Worm (Caenorhabditis elegans): ENCODE data around the gene C08B6.2.

The C08B6.2 gene

DNA sequence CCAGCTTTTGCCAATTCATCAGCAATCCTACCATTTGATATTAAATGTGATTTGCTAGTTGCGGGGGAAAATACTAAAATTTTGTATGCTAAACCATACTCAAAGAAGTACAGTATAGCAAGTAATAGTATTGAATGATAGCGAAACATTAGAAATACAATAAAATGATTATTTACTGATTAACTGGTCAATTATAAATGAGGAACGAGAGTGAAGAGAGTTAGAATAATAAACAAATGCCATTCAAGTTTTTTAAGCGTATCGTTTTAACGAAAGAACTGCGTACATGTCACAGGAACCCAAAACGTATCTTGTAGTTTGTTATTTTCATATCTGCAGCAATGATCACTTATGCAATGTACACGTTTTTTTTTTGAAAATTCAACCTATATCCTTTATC, 7.1 kb upstream of the C08B6.2 start, which contains the start of gene ugt-47 (continued):
- TF ChIP-seq nhr-11 (tag; optimal IDR thresholded peaks at IDR 0.05) = no peak
- TF ChIP-seq dmd-6 (GFP tag; IDR thresholded peaks at IDR 0.05) = peak; percentile 82
- TF ChIP-seq nhr-28 (tag; optimal IDR thresholded peaks at IDR 0.05) = peak; percentile 78
- no peak for TF ChIP-seq hmg-1.1 (GFP tag; IDR thresholded peaks at IDR 0.05)
- TF ChIP-seq F26F4.8 (GFP tag; conservative IDR thresholded peaks at IDR 0.05) = no peak
- no peak for TF ChIP-seq unc-39 (tag; optimal IDR thresholded peaks at IDR 0.05)
- TF ChIP-seq daf-19 (GFP tag; conservative IDR thresholded peaks at IDR 0.05) = no peak
- TF ChIP-seq hlh-11 (tag; optimal IDR thresholded peaks at IDR 0.05) = peak; percentile 51
- no peak for TF ChIP-seq mxl-2 (GFP tag; conservative IDR thresholded peaks at IDR 0.05)

DNA sequence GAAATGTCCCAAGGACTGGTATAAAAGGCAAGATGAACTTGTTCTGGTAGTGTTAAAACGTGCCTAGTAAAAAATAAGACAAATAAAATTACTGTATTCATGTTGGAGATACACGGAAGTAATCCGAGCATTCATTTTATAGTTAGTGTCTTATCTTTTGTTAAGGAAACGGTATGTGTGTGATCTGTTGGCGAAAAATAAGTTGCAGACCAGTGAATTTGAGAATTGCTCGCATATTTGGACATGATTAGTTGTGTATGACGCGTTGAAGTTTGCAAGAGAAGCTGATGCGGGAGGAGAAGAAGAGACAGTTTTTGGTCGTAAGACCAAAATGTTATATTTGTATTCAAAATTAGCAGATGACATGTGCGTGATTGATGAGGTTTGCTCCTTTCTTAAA, 3.6 kb upstream of the C08B6.2 start, which contains the start of gene C08B6.14:
TSS of gene C08B6.14 (minus strand) at position 101 of the 400 bp plus-strand sequence.
- 0 out of 2 replicates have a peak, but pooled peaks have one; percentile 24 for TF ChIP-seq F26F4.8 (GFP tag; conservative IDR thresholded peaks at IDR 0.05)
- TF ChIP-seq nhr-77 (tag; optimal IDR thresholded peaks at IDR 0.05) = no peak

DNA sequence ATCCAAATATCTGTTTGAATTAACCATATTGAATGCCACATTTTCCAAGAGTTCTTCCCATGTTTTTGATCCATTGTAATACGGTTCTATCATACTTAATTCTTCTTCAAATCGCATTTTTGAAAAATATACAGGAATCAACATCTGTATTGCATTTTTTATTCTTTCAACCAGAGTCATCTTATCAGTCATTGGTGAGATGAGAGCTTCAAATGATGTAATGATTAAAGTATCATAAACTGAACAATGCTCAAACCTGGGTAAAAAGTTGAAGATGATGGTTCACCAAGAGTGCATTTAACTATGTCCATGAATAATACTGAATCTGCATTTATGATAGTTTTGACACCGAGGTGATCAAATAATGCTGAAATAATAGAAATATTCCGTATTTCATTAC, 1.7 kb upstream of the C08B6.2 start:
- peak; percentile 80 for TF ChIP-seq ztf-7 (tag; optimal IDR thresholded peaks at IDR 0.05)
- TF ChIP-seq spr-1 (tag; optimal IDR thresholded peaks at IDR 0.05) = no peak
- peak; percentile 29 for TF ChIP-seq dve-1 (tag; optimal IDR thresholded peaks at IDR 0.05; ENCODE audit: insufficient read depth)
- peak; percentile 87 for TF ChIP-seq aha-1 (tag)
- no peak for TF ChIP-seq daf-16 (GFP tag; optimal IDR thresholded peaks at IDR 0.05)
- TF ChIP-seq daf-16 (tag; optimal IDR thresholded peaks at IDR 0.05) = peak; percentile 48
- TF ChIP-seq duxl-1 (tag; optimal IDR thresholded peaks at IDR 0.05; ENCODE audit: poor library complexity) = no peak
- TF ChIP-seq pqm-1 (tag; optimal IDR thresholded peaks at IDR 0.05) = peak; percentile 34
- no peak for TF ChIP-seq nhr-41 (GFP tag; IDR thresholded peaks at IDR 0.05)
- TF ChIP-seq nhr-6 (tag; optimal IDR thresholded peaks at IDR 0.05) = no peak
- no peak for TF ChIP-seq daf-19 (GFP tag; conservative IDR thresholded peaks at IDR 0.05)
- TF ChIP-seq dmd-6 (GFP tag; IDR thresholded peaks at IDR 0.05) = 0 out of 2 replicates have a peak, but pooled peaks have one; percentile 23
- TF ChIP-seq mep-1 (tag; optimal IDR thresholded peaks at IDR 0.05) = peak; percentile 38

DNA sequence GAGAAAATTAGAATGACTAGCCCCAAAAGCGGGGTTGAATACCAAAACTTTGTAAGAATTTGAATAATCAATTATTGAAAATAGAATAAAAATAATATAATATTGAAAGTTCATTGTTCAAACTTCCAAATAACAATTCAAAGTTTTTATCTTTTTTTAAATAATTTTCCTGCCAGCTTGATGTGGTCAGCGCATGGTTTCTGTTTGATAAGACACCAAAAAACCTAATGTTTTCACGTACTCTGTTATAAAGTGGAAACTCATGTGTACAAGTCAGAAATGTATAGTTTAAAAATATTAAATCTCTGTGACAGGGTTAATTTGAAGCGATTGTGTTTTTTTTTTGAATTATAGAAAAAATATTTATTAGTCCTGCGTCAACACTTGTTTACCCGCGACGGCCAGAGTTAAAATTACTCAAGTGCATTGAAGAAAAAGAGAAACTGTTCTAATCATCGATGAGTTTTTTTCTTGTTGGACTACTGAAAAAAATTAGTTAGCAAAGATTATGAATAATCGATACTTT, 664 bp upstream of the C08B6.2 start, which contains the start of gene ugt-17:
TSS of gene ugt-17 (minus strand) at position 180 of the 526 bp plus-strand sequence.
- TF ChIP-seq vab-7 (GFP tag; IDR thresholded peaks at IDR 0.05) (no peak), hlh-11 (tag; optimal IDR thresholded peaks at IDR 0.05) (peak; percentile 50), R02D3.7 (tag; optimal IDR thresholded peaks at IDR 0.05) (no peak), zfp-2 (tag; optimal IDR thresholded peaks at IDR 0.05) (no peak), daf-16 (GFP tag; optimal IDR thresholded peaks at IDR 0.05) (no peak), daf-16 (tag; optimal IDR thresholded peaks at IDR 0.05) (peak; percentile 91), php-3 (GFP tag; IDR thresholded peaks at IDR 0.05) (peak; percentile 60; the same call in 1 of the 2 replicates), lsy-2 (tag; optimal IDR thresholded peaks at IDR 0.05) (no peak), pqm-1 (tag; optimal IDR thresholded peaks at IDR 0.05) (peak; percentile 74), F37D6.2 (tag; optimal IDR thresholded peaks at IDR 0.05) (no peak), dve-1 (tag; optimal IDR thresholded peaks at IDR 0.05; ENCODE audit: insufficient read depth) (peak; percentile 70), tra-1 (GFP tag; IDR thresholded peaks at IDR 0.05) (no peak), ctbp-1 (GFP tag; IDR thresholded peaks at IDR 0.05) (no peak), unc-62 (GFP tag; optimal IDR thresholded peaks at IDR 0.05 in 1 of 2) (no peak), unc-62 (tag; optimal IDR thresholded peaks at IDR 0.05) (no peak), nhr-6 (tag; optimal IDR thresholded peaks at IDR 0.05) (no peak), dmd-6 (GFP tag; IDR thresholded peaks at IDR 0.05) (peak; percentile 78), lin-13 (GFP tag; optimal IDR thresholded peaks at IDR 0.05) (no peak), ztf-11 (tag; optimal IDR thresholded peaks at IDR 0.05) (no peak), Y48G9A.11 (GFP tag; IDR thresholded peaks at IDR 0.05) (no peak), nhr-10 (tag; optimal IDR thresholded peaks at IDR 0.05) (no peak), zfp-3 (GFP tag; conservative IDR thresholded peaks at IDR 0.05) (no peak), rbr-2 (tag; optimal IDR thresholded peaks at IDR 0.05) (no peak), ama-1 (optimal IDR thresholded peaks at IDR 0.05) (no peak), fos-1 (tag; optimal IDR thresholded peaks at IDR 0.05) (no peak), nhr-77 (tag; optimal IDR thresholded peaks at IDR 0.05) (peak; percentile 61), daf-19 (GFP tag; conservative IDR thresholded peaks at IDR 0.05) (no peak), nhr-102 (tag; optimal IDR thresholded peaks at IDR 0.05) (peak; percentile 7), lir-3 (tag; optimal IDR thresholded peaks at IDR 0.05) (no peak), nhr-28 (tag; optimal IDR thresholded peaks at IDR 0.05) (peak; percentile 65), lin-38 (GFP tag; IDR thresholded peaks at IDR 0.05) (no peak), tag-97 (GFP tag; IDR thresholded peaks at IDR 0.05) (no peak)
